Fruit fly (Drosophila melanogaster) whole organism, embryonic: ENCODE results near the gene CG43707.

Experiments used
- Abd-B ChIP-seq: fragments of 200-800 bp; sonication (Bioruptor generic); optimal IDR thresholded peaks from 2 replicates; lab custom pipeline; 2018; ENCODE audit warnings: missing biosample characterization, mild to moderate bottlenecking, missing genetic modification characterization, moderate library complexity
- Adf1 ChIP-seq: fragments of 200-800 bp; sonication (Bioruptor generic); IDR thresholded peaks from 2 replicates; pipeline ENCODE4 v1.3.6; 2022; ENCODE audit warnings: missing biosample characterization, missing genetic modification characterization
- BEAF-32 ChIP-seq: fragments of 200-800 bp; sonication (Bioruptor generic); optimal IDR thresholded peaks from 3 replicates; lab custom pipeline; 2017; ENCODE audit warnings: missing biosample characterization, missing genetic modification characterization, mild to moderate bottlenecking, moderate library complexity, missing genetic modification reagents
- CG13287 ChIP-seq: fragments of 200-800 bp; sonication (Bioruptor generic); IDR thresholded peaks from 2 replicates; pipeline ENCODE4 v1.3.6; 2022; ENCODE audit warnings: missing biosample characterization, missing genetic modification characterization; ENCODE audit not compliant: partially characterized antibody
- CG13894 ChIP-seq: fragments of 200-800 bp; sonication (Bioruptor generic); optimal IDR thresholded peaks from 3 replicates; lab custom pipeline; 2018; ENCODE audit warnings: missing biosample characterization, mild to moderate bottlenecking, missing genetic modification characterization, moderate library complexity
- CG14710 ChIP-seq: fragments of 200-800 bp; sonication (Bioruptor generic); optimal IDR thresholded peaks from 3 replicates; lab custom pipeline; 2019; ENCODE audit warnings: missing biosample characterization, mild to moderate bottlenecking, missing genetic modification characterization, moderate library complexity
- CG15514 ChIP-seq: fragments of 200-800 bp; sonication (Bioruptor generic); optimal IDR thresholded peaks from 3 replicates; lab custom pipeline; 2017; ENCODE audit warnings: missing biosample characterization, missing genetic modification characterization, mild to moderate bottlenecking, moderate library complexity, missing genetic modification reagents
- CG15601 ChIP-seq: fragments of 200-800 bp; sonication (Bioruptor generic); optimal IDR thresholded peaks from 3 replicates; lab custom pipeline; 2019; ENCODE audit warnings: missing biosample characterization, mild to moderate bottlenecking, missing genetic modification characterization, moderate library complexity
- CG1603 ChIP-seq: fragments of 200-800 bp; sonication (Bioruptor generic); optimal IDR thresholded peaks from 2 replicates; lab custom pipeline; 2019; ENCODE audit warnings: missing biosample characterization, mild to moderate bottlenecking, missing genetic modification characterization, moderate library complexity
- CG17361 ChIP-seq: fragments of 200-800 bp; sonication (Bioruptor generic); IDR thresholded peaks from 3 replicates; pipeline ENCODE4 v1.3.6; 2022; ENCODE audit warnings: missing biosample characterization, missing genetic modification characterization
- CG18011 ChIP-seq: fragments of 200-800 bp; sonication (Bioruptor generic); optimal IDR thresholded peaks from 2 replicates; lab custom pipeline; 2017; ENCODE audit warnings: missing biosample characterization, missing genetic modification characterization, mild to moderate bottlenecking, moderate library complexity, missing genotype
- CG2116 ChIP-seq: fragments of 200-800 bp; sonication (Bioruptor generic); optimal IDR thresholded peaks from 3 replicates; lab custom pipeline; 2018; ENCODE audit warnings: missing biosample characterization, mild to moderate bottlenecking, missing genetic modification characterization
- CG3163 ChIP-seq: fragments of 200-800 bp; sonication (Bioruptor generic); optimal IDR thresholded peaks from 3 replicates; lab custom pipeline; 2016; ENCODE audit warnings: missing biosample characterization, missing genetic modification characterization
- CG3847 ChIP-seq: fragments of 200-800 bp; sonication (Bioruptor generic); IDR thresholded peaks from 2 replicates; pipeline ENCODE4 v1.3.6; 2022; ENCODE audit warnings: missing biosample characterization, missing genetic modification characterization
- CG4730 ChIP-seq: fragments of 200-800 bp; sonication (Bioruptor generic); IDR thresholded peaks from 2 replicates; pipeline ENCODE4 v1.3.6; 2022; ENCODE audit warnings: missing biosample characterization, missing genetic modification characterization
- CG4854 ChIP-seq: fragments of 200-800 bp; sonication (Bioruptor generic); optimal IDR thresholded peaks from 2 replicates; lab custom pipeline; 2016; ENCODE audit warnings: missing biosample characterization, missing genetic modification characterization, inconsistent platforms
- CG9727 ChIP-seq: fragments of 200-800 bp; sonication (Bioruptor generic); optimal IDR thresholded peaks from 3 replicates; lab custom pipeline; 2017; ENCODE audit warnings: missing biosample characterization, mild to moderate bottlenecking, missing genetic modification characterization
- CoRest ChIP-seq: fragments of 200-800 bp; sonication (Bioruptor generic); optimal IDR thresholded peaks from 3 replicates; lab custom pipeline; 2018; ENCODE audit warnings: missing biosample characterization, mild to moderate bottlenecking, missing genetic modification characterization, moderate library complexity
- Deaf1 ChIP-seq: fragments of 200-800 bp; optimal IDR thresholded peaks from 3 replicates; lab custom pipeline; 2019; ENCODE audit warnings: missing biosample characterization, mild to moderate bottlenecking, missing genetic modification characterization, moderate library complexity
- Dp ChIP-seq: fragments of 200-800 bp; sonication (Bioruptor generic); optimal IDR thresholded peaks from 2 replicates; lab custom pipeline; 2018; ENCODE audit warnings: missing biosample characterization, mild to moderate bottlenecking, missing genetic modification characterization, moderate library complexity
- Dref ChIP-seq: fragments of 200-800 bp; sonication (Bioruptor generic); IDR thresholded peaks from 2 replicates; pipeline ENCODE4 v1.3.6; 2022; ENCODE audit warnings: missing biosample characterization, missing genetic modification characterization
- E2f1 ChIP-seq: fragments of 200-800 bp; sonication (Bioruptor generic); IDR thresholded peaks from 2 replicates; pipeline ENCODE4 v1.3.6; 2022; ENCODE audit warnings: missing biosample characterization, missing genetic modification characterization
- E2f2 ChIP-seq: fragments of 200-800 bp; sonication (Bioruptor generic); IDR thresholded peaks from 2 replicates; pipeline ENCODE4 v1.3.6; 2022; ENCODE audit warnings: missing biosample characterization, missing genetic modification characterization
- Eip74EF ChIP-seq, 2 experiments: fragments of 200-800 bp in 1 of 2; fragments of >200 bp in 1 of 2; sonication (Bioruptor generic) in 1 of 2; optimal IDR thresholded peaks; 2 replicates each; lab custom pipeline; 2017 to 2019; ENCODE audit warnings: missing biosample characterization in 2 of 2, missing genetic modification characterization in 2 of 2, mild to moderate bottlenecking in 1 of 2, moderate library complexity in 1 of 2
- Ets97D ChIP-seq: fragments of 200-800 bp; sonication (Bioruptor generic); optimal IDR thresholded peaks from 3 replicates; lab custom pipeline; 2016; ENCODE audit warnings: missing biosample characterization, missing genetic modification characterization
- Jarid2 ChIP-seq: fragments of 200-800 bp; sonication (Bioruptor generic); optimal IDR thresholded peaks from 3 replicates; lab custom pipeline; 2017; ENCODE audit warnings: mild to moderate bottlenecking, missing biosample characterization, missing genetic modification reagents, missing genetic modification characterization
- Nf-YC ChIP-seq: fragments of 200-800 bp; optimal IDR thresholded peaks from 3 replicates; lab custom pipeline; 2019; ENCODE audit warnings: missing biosample characterization, mild to moderate bottlenecking, missing genetic modification characterization, moderate library complexity
- Trl ChIP-seq, 3 experiments: fragments of >200 bp in 2 of 3; fragments of 200-800 bp in 1 of 3; sonication (Bioruptor generic) in 1 of 3; optimal IDR thresholded peaks; 2 replicates in 1 of 3; 3 replicates in 2 of 3; lab custom pipeline; 2016 to 2017; ENCODE audit warnings: missing biosample characterization in 1 of 3, missing genetic modification characterization in 1 of 3
- amos ChIP-seq: fragments of 200-800 bp; sonication (Bioruptor generic); IDR thresholded peaks from 2 replicates; pipeline ENCODE4 v1.3.6; 2022; ENCODE audit warnings: missing biosample characterization, missing genetic modification characterization; ENCODE audit not compliant: partially characterized antibody
- bab2 ChIP-seq: fragments of 200-800 bp; sonication (Bioruptor generic); optimal IDR thresholded peaks from 2 replicates; lab custom pipeline; 2016; ENCODE audit warnings: missing biosample characterization, missing genetic modification characterization
- bowl ChIP-seq: fragments of 200-800 bp; sonication (Bioruptor generic); IDR thresholded peaks from 2 replicates; pipeline ENCODE4 v1.3.6; 2022; ENCODE audit warnings: missing biosample characterization, missing genetic modification characterization
- chinmo ChIP-seq: fragments of 200-800 bp; sonication (Bioruptor generic); IDR thresholded peaks from 4 replicates; pipeline ENCODE4 v1.3.6; 2022; ENCODE audit warnings: missing biosample characterization, missing genetic modification characterization; ENCODE audit not compliant: partially characterized antibody
- crp ChIP-seq, 2 experiments: fragments of 200-800 bp; sonication (Bioruptor generic); optimal IDR thresholded peaks; 2 replicates in 1 of 2; 3 replicates in 1 of 2; lab custom pipeline; 2017; ENCODE audit warnings: missing biosample characterization in 2 of 2, missing genetic modification characterization in 2 of 2, mild to moderate bottlenecking in 1 of 2, moderate library complexity in 1 of 2
- eve ChIP-seq, 2 experiments: fragments of >200 bp; optimal IDR thresholded peaks; 2 replicates each; lab custom pipeline; 2017; ENCODE audit warnings: missing biosample characterization in 2 of 2, missing genetic modification characterization in 2 of 2
- ewg ChIP-seq: fragments of 200-800 bp; sonication (Bioruptor generic); optimal IDR thresholded peaks from 3 replicates; lab custom pipeline; 2017; ENCODE audit warnings: mild to moderate bottlenecking, missing biosample characterization, missing genetic modification reagents, missing genetic modification characterization
- gfzf ChIP-seq: fragments of 200-800 bp; sonication (Bioruptor generic); optimal IDR thresholded peaks from 2 replicates; lab custom pipeline; 2016; ENCODE audit warnings: missing biosample characterization, mild to moderate bottlenecking, missing genetic modification characterization, moderate library complexity
- jumu ChIP-seq: fragments of 200-800 bp; sonication (Bioruptor generic); optimal IDR thresholded peaks from 3 replicates; lab custom pipeline; 2016; ENCODE audit warnings: missing biosample characterization, missing genetic modification characterization
- pan ChIP-seq, 4 experiments: fragments of >200 bp in 3 of 4; fragments of 200-800 bp in 1 of 4; sonication (Bioruptor generic) in 1 of 4; optimal IDR thresholded peaks in 3 of 4; IDR thresholded peaks in 1 of 4; 2 replicates each; pipeline versions ENCODE4 v1.3.6 to Lab custom; 2017 to 2022; ENCODE audit warnings: missing biosample characterization in 2 of 4, missing genetic modification characterization in 2 of 4, mixed read lengths in 1 of 4
- psq ChIP-seq: fragments of 200-800 bp; sonication (Bioruptor generic); optimal IDR thresholded peaks from 2 replicates; lab custom pipeline; 2017; ENCODE audit warnings: missing biosample characterization, missing genetic modification characterization
- pzg ChIP-seq: fragments of 200-800 bp; sonication (Bioruptor generic); optimal IDR thresholded peaks from 3 replicates; lab custom pipeline; 2018; ENCODE audit warnings: missing biosample characterization, mild to moderate bottlenecking, missing genetic modification characterization, moderate library complexity
- repo ChIP-seq: fragments of 200-800 bp; sonication (Bioruptor generic); optimal IDR thresholded peaks from 2 replicates; lab custom pipeline; 2016; ENCODE audit warnings: missing biosample characterization, missing genetic modification characterization
- scrt ChIP-seq: fragments of 200-800 bp; sonication (Bioruptor generic); optimal IDR thresholded peaks from 2 replicates; lab custom pipeline; 2018; ENCODE audit warnings: missing biosample characterization, mild to moderate bottlenecking, missing genetic modification characterization, moderate library complexity
- sens ChIP-seq: fragments of 200-800 bp; sonication (Bioruptor generic); peaks from one replicate; lab custom pipeline; 2016; ENCODE audit warnings: missing biosample characterization, missing genetic modification characterization
- sob ChIP-seq: fragments of 200-800 bp; sonication (Bioruptor generic); IDR thresholded peaks from 2 replicates; pipeline ENCODE4 v1.3.6; 2022; ENCODE audit warnings: missing biosample characterization, missing genetic modification characterization
- stwl ChIP-seq: fragments of 200-800 bp; sonication (Bioruptor generic); optimal IDR thresholded peaks from 3 replicates; lab custom pipeline; 2018; ENCODE audit warnings: missing biosample characterization, mild to moderate bottlenecking, missing genetic modification characterization, moderate library complexity

Gene CG43707

dm6 chr2L:3756831-3757351 is at the start of gene CG43707:
CG43707 (plus strand) TSS chr2L:3757256.
- TF ChIP-seq Deaf1, result peak; percentile 55
- peak; percentile 51 for TF ChIP-seq ewg (GFP tag; lab: Kevin White, UChicago)
- TF ChIP-seq Jarid2 (GFP tag; lab: Kevin White, UChicago), result no peak
- peak; percentile 67 for TF ChIP-seq scrt (GFP tag; lab: Kevin White, UChicago)
- TF ChIP-seq CG9727, result no peak
- 0 out of 2 replicates have a peak, but pooled peaks have one; percentile 4 for TF ChIP-seq bowl (GFP tag; lab: Robert Waterston, UW)
- TF ChIP-seq sob (GFP tag; lab: Robert Waterston, UW), result no peak
- TF ChIP-seq pan (optimal IDR thresholded peaks at IDR 0.05; lab: Kevin White, UChicago), result no peak
- TF ChIP-seq pan (GFP tag; optimal IDR thresholded peaks at IDR 0.05 in 1 of 2, IDR thresholded peaks at IDR 0.05 in 1 of 2), result peak in 1 of 2 experiments; percentile 13
- peak; percentile 37 for TF ChIP-seq CG13894 (tag; lab: Kevin White, UChicago)
- TF ChIP-seq chinmo (GFP tag; lab: Robert Waterston, UW), result 0 out of 4 replicates have a peak, but pooled peaks have one; percentile 69
- peak; percentile 64 for TF ChIP-seq CG3163 (GFP tag; lab: Kevin White, UChicago)
- 0 out of 2 replicates have a peak, but pooled peaks have one; percentile 7 for TF ChIP-seq amos
- TF ChIP-seq Trl (optimal IDR thresholded peaks at IDR 0.05; lab: Kevin White, UChicago), result peak in 1 of 2 experiments; percentile 17
- no peak for TF ChIP-seq Trl (GFP tag; optimal IDR thresholded peaks at IDR 0.05; lab: Kevin White, UChicago)
- peak; percentile 26; the same call in 1 of the 2 replicates for TF ChIP-seq Adf1
- TF ChIP-seq, all 482 proteins: peak for 11

DNA sequence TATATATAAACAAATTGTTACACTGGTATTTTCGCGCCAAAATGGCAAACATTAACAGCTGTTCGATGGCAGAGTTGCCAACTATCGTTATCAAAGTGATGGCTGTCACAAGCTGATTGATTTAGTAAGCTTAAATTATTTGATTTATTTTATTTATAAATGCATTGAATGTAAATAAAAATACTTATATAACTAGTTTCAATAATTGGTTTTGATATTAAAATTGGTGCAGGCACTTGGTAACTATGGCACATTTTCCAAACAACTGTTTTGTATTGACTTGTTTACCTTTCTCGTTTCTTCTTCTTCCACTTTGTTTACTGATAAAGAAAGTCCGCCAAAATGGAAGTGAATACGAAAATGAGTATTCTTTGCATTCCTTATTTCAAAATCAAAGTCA is 45.4 kb upstream of the CG43707 start, which contains the start of gene cutlet:
Gene cutlet, minus strand, starts transcription at position 84 of the 400 bp plus-strand sequence.
- TF ChIP-seq CG14710 (tag; lab: Kevin White, UChicago), result peak; percentile 31
- TF ChIP-seq BEAF-32 (GFP tag; lab: Kevin White, UChicago), result peak; percentile 48
- peak; percentile 81 to 97 for TF ChIP-seq crp (GFP tag; optimal IDR thresholded peaks at IDR 0.05; lab: Kevin White, UChicago)
- TF ChIP-seq Abd-B (GFP tag; lab: Kevin White, UChicago), result peak; percentile 22
- peak; percentile 3 for TF ChIP-seq CG2116 (GFP tag; lab: Kevin White, UChicago)
- no peak for TF ChIP-seq psq (GFP tag; lab: Kevin White, UChicago)
- peak; percentile 31 for TF ChIP-seq CoRest (tag; lab: Kevin White, UChicago)
- peak; percentile 57 for TF ChIP-seq CG3847 (GFP tag; lab: Robert Waterston, UW)
- TF ChIP-seq pzg (GFP tag; lab: Kevin White, UChicago), result peak; percentile 63
- peak; percentile 97 for TF ChIP-seq CG18011 (GFP tag; lab: Kevin White, UChicago)
- TF ChIP-seq E2f1 (GFP tag; lab: Robert Waterston, UW), result peak; percentile 86
- peak; percentile 33 for TF ChIP-seq CG15514 (GFP tag; lab: Kevin White, UChicago)
- TF ChIP-seq jumu (GFP tag; lab: Kevin White, UChicago), result no peak
- no peak for TF ChIP-seq repo (GFP tag; lab: Kevin White, UChicago)
- peak; percentile 7 for TF ChIP-seq Ets97D (GFP tag; lab: Kevin White, UChicago)
- peak; percentile 63 for TF ChIP-seq sens
- peak; percentile 24 for TF ChIP-seq CG15601
- peak; percentile 28 for TF ChIP-seq CG1603 (tag; lab: Kevin White, UChicago)
- no peak for TF ChIP-seq bab2 (GFP tag; lab: Kevin White, UChicago)
- peak; percentile 22; the same call in 1 of the 2 replicates for TF ChIP-seq amos
- peak; percentile 16 for TF ChIP-seq Nf-YC (tag; lab: Kevin White, UChicago)
- TF ChIP-seq Dref (GFP tag; lab: Robert Waterston, UW), result peak; percentile 37
- peak; percentile 85 for TF ChIP-seq CG4854 (GFP tag; lab: Kevin White, UChicago)
- peak; percentile 52; the same call in 1 of the 2 replicates for TF ChIP-seq CG13287 (GFP tag; lab: Robert Waterston, UW)
- peak; percentile 59 for TF ChIP-seq stwl (tag; lab: Kevin White, UChicago)
- TF ChIP-seq CG4730, result no peak
- TF ChIP-seq Dp, result peak; percentile 85
- TF ChIP-seq eve (GFP tag; optimal IDR thresholded peaks at IDR 0.05; lab: Kevin White, UChicago), result peak in 1 of 2 experiments; percentile 27
- TF ChIP-seq Eip74EF (GFP tag; optimal IDR thresholded peaks at IDR 0.05; lab: Kevin White, UChicago), result no peak
- TF ChIP-seq CG3163 (GFP tag; lab: Kevin White, UChicago), result no peak
- TF ChIP-seq gfzf (GFP tag; lab: Kevin White, UChicago), result peak; percentile 25
- TF ChIP-seq Adf1, result no peak
- peak; percentile 91 for TF ChIP-seq E2f2
- TF ChIP-seq CG17361 (GFP tag; lab: Robert Waterston, UW), result 0 out of 3 replicates have a peak, but pooled peaks have one; percentile 8
